Worm (Caenorhabditis elegans): ENCODE data around the gene Y110A2AL.2.

The Y110A2AL.2 gene

ce11 chrII:2919074-2919857, 51.5 kb downstream of the Y110A2AL.2 start, which contains the start of the genes ncap-1 and Y110A2AR.1:
Gene ncap-1, minus strand, starts transcription at chrII:2919314.
Gene Y110A2AR.1, plus strand, starts transcription at chrII:2919710.
- TF ChIP-seq unc-62 (GFP tag; optimal IDR thresholded peaks at IDR 0.05 in 1 of 2) = peak in 1 of 2 experiments; percentile 18
- no peak for TF ChIP-seq unc-62 (tag; optimal IDR thresholded peaks at IDR 0.05)
- no peak for TF ChIP-seq pqm-1 (tag; optimal IDR thresholded peaks at IDR 0.05)
- no peak for TF ChIP-seq ceh-62 (tag; optimal IDR thresholded peaks at IDR 0.05)
- TF ChIP-seq lin-1 (GFP tag; IDR thresholded peaks at IDR 0.05) = no peak
- peak; percentile 65 for TF ChIP-seq dpl-1 (GFP tag; optimal IDR thresholded peaks at IDR 0.05)
- no peak for TF ChIP-seq T20F7.1 (GFP tag; optimal IDR thresholded peaks at IDR 0.05)
- no peak for TF ChIP-seq jun-1 (tag; optimal IDR thresholded peaks at IDR 0.05)
- peak in 1 of 2 experiments; percentile 26 for TF ChIP-seq hif-1 (tag; optimal IDR thresholded peaks at IDR 0.05)
- no peak for TF ChIP-seq D1046.2 (GFP tag; IDR thresholded peaks at IDR 0.05)
- peak; percentile 10; the same call in 1 of the 2 replicates for TF ChIP-seq lin-38 (GFP tag; IDR thresholded peaks at IDR 0.05)
- no peak for TF ChIP-seq arid-1 (GFP tag; conservative IDR thresholded peaks at IDR 0.05)
- no peak for TF ChIP-seq ctbp-1 (GFP tag; IDR thresholded peaks at IDR 0.05)
- no peak for TF ChIP-seq F26F4.8 (GFP tag; conservative IDR thresholded peaks at IDR 0.05)
- TF ChIP-seq pha-4 (GFP tag; IDR thresholded peaks at IDR 0.05) = no peak
- TF ChIP-seq pha-4 (tag; optimal IDR thresholded peaks at IDR 0.05) = no peak
- TF ChIP-seq R02D3.7 (tag; optimal IDR thresholded peaks at IDR 0.05) = no peak
- TF ChIP-seq nhr-111 (GFP tag; optimal IDR thresholded peaks at IDR 0.05) = no peak
- no peak for TF ChIP-seq nhr-48 (tag; optimal IDR thresholded peaks at IDR 0.05)
- peak; percentile 78 for TF ChIP-seq mes-2 (tag; optimal IDR thresholded peaks at IDR 0.05; ENCODE audit: poor library complexity, severe bottlenecking)
- no peak for TF ChIP-seq hlh-30 (tag; optimal IDR thresholded peaks at IDR 0.05; ENCODE audit: insufficient read depth)
- TF ChIP-seq nhr-76 (tag; optimal IDR thresholded peaks at IDR 0.05) = no peak
- TF ChIP-seq set-16 (GFP tag; IDR thresholded peaks at IDR 0.05) = no peak
- TF ChIP-seq hlh-11 (tag; optimal IDR thresholded peaks at IDR 0.05) = no peak
- TF ChIP-seq F49E8.2 (tag; optimal IDR thresholded peaks at IDR 0.05; ENCODE audit: borderline replicate concordance) = peak; percentile 85
- peak; percentile 62 for TF ChIP-seq aha-1 (tag)
- TF ChIP-seq nhr-102 (tag; optimal IDR thresholded peaks at IDR 0.05) = no peak
- TF ChIP-seq zag-1 (tag; optimal IDR thresholded peaks at IDR 0.05) = no peak
- no peak for TF ChIP-seq dmd-9 (GFP tag; IDR thresholded peaks at IDR 0.05)
- peak; percentile 55 for TF ChIP-seq unc-130 (GFP tag; optimal IDR thresholded peaks at IDR 0.05)

ce11 chrII:2920234-2920633, 52.4 kb downstream of the Y110A2AL.2 start:
- TF ChIP-seq set-16 (GFP tag; IDR thresholded peaks at IDR 0.05) (peak; percentile 94), gei-8 (GFP tag; optimal IDR thresholded peaks at IDR 0.05) (no peak), aha-1 (tag) (peak; percentile 7)

All from whole organism, L4 larva.